Fruit fly (Drosophila melanogaster) whole organism, wandering third instar larva: ENCODE data around the gene CG14053.

ENCODE experiments used
- Abd-B ChIP-seq: fragments of >200 bp; optimal IDR thresholded peaks from 2 replicates; lab custom pipeline; 2017; ENCODE audit warnings: missing biosample characterization, missing genetic modification characterization
- CG32264 ChIP-seq: fragments of 200-800 bp; sonication (Bioruptor generic); optimal IDR thresholded peaks from 2 replicates; lab custom pipeline; 2016; ENCODE audit warnings: missing biosample characterization, missing genetic modification characterization
- Dif ChIP-seq: fragments of 200-275, 200-300 bp; sonication (Bioruptor generic); optimal IDR thresholded peaks from 2 replicates; lab custom pipeline; 2018; ENCODE audit warnings: missing biosample characterization, missing genetic modification characterization; ENCODE audit not compliant: partially characterized antibody
- GATAd ChIP-seq: sonication (Bioruptor generic); optimal IDR thresholded peaks from 2 replicates; lab custom pipeline; 2016; ENCODE audit warnings: missing biosample characterization, missing genetic modification characterization
- Hnf4 ChIP-seq: fragments of 200-800 bp; sonication (Bioruptor generic); optimal IDR thresholded peaks from 2 replicates; lab custom pipeline; 2016; ENCODE audit warnings: missing biosample characterization, mild to moderate bottlenecking, missing genetic modification characterization
- Hr78 ChIP-seq: fragments of >200 bp; optimal IDR thresholded peaks from 2 replicates; lab custom pipeline; 2017; ENCODE audit warnings: missing biosample characterization, missing genetic modification characterization
- Hr83 ChIP-seq: fragments of 200-300 bp; sonication (Bioruptor generic); optimal IDR thresholded peaks from 2 replicates; lab custom pipeline; 2016; ENCODE audit warnings: missing biosample characterization, mild to moderate bottlenecking, missing genetic modification characterization, moderate library complexity; ENCODE audit not compliant: poor library complexity, severe bottlenecking
- Jra ChIP-seq: sonication (Bioruptor generic); optimal IDR thresholded peaks from 2 replicates; lab custom pipeline; 2016; ENCODE audit warnings: missing biosample characterization, missing genetic modification characterization
- Mio ChIP-seq: sonication (Bioruptor generic); optimal IDR thresholded peaks from 2 replicates; lab custom pipeline; 2016; ENCODE audit warnings: missing biosample characterization, missing genetic modification characterization
- Myc ChIP-seq: fragments of >200 bp; optimal IDR thresholded peaks from 2 replicates; lab custom pipeline; 2017
- N ChIP-seq: fragments of >200 bp; optimal IDR thresholded peaks from 2 replicates; lab custom pipeline; 2018; ENCODE audit warnings: missing biosample characterization, missing external identifiers, missing genetic modification characterization
- OdsH ChIP-seq: fragments of 200-800 bp; sonication (Bioruptor generic); optimal IDR thresholded peaks from 2 replicates; lab custom pipeline; 2016; ENCODE audit warnings: missing biosample characterization, mild to moderate bottlenecking, missing genetic modification characterization
- Rel ChIP-seq, 2 experiments: fragments of 200-800 bp; sonication (Bioruptor generic) in 1 of 2; optimal IDR thresholded peaks; 2 replicates in 1 of 2; 3 replicates in 1 of 2; lab custom pipeline; 2016 to 2019; ENCODE audit warnings: mild to moderate bottlenecking in 2 of 2, missing biosample characterization in 2 of 2, missing genetic modification characterization in 2 of 2, moderate library complexity in 1 of 2
- Sp1 ChIP-seq: fragments of 200-800 bp; sonication (Bioruptor generic); optimal IDR thresholded peaks from 3 replicates; lab custom pipeline; 2019; ENCODE audit warnings: missing biosample characterization, mild to moderate bottlenecking, missing genetic modification characterization, moderate library complexity
- br ChIP-seq: fragments of 200-800 bp; sonication (Bioruptor generic); optimal IDR thresholded peaks from 2 replicates; lab custom pipeline; 2016; ENCODE audit warnings: missing biosample characterization, missing genetic modification characterization
- brk ChIP-seq: fragments of 200-800 bp; sonication (Bioruptor generic); optimal IDR thresholded peaks from 2 replicates; lab custom pipeline; 2016; ENCODE audit warnings: missing biosample characterization, mild to moderate bottlenecking, missing genetic modification characterization
- dmrt93B ChIP-seq: fragments of 200-800 bp; sonication (Bioruptor generic); optimal IDR thresholded peaks from 2 replicates; lab custom pipeline; 2018; ENCODE audit warnings: missing biosample characterization, mild to moderate bottlenecking, missing genetic modification characterization
- dsf ChIP-seq: sonication (Bioruptor generic); optimal IDR thresholded peaks from 2 replicates; lab custom pipeline; 2016; ENCODE audit warnings: missing biosample characterization, missing genetic modification characterization, borderline replicate concordance
- ey ChIP-seq: fragments of 200-800 bp; sonication (Bioruptor generic); optimal IDR thresholded peaks from 2 replicates; lab custom pipeline; 2016; ENCODE audit warnings: missing biosample characterization, missing genetic modification characterization
- foxo ChIP-seq, 2 experiments: fragments of 200-800 bp; sonication (Bioruptor generic); optimal IDR thresholded peaks; 2 replicates in 1 of 2; 3 replicates in 1 of 2; lab custom pipeline; 2016 to 2017; ENCODE audit warnings: missing biosample characterization in 2 of 2, missing genetic modification characterization in 2 of 2
- fru ChIP-seq: fragments of 200-800 bp; sonication (Bioruptor generic); optimal IDR thresholded peaks from 3 replicates; lab custom pipeline; 2016; ENCODE audit warnings: missing biosample characterization, mild to moderate bottlenecking, missing genetic modification characterization
- lola ChIP-seq: fragments of >200 bp; optimal IDR thresholded peaks from 2 replicates; lab custom pipeline; 2017; ENCODE audit warnings: missing biosample characterization, missing genetic modification characterization
- pan ChIP-seq: fragments of >200 bp; optimal IDR thresholded peaks from 2 replicates; lab custom pipeline; 2017
- psq ChIP-seq: fragments of 200-800 bp; sonication (Bioruptor generic); optimal IDR thresholded peaks from 3 replicates; lab custom pipeline; 2017; ENCODE audit warnings: missing biosample characterization, mild to moderate bottlenecking, missing genetic modification characterization, moderate library complexity
- rgr ChIP-seq: fragments of 200-800 bp; sonication (Bioruptor generic); optimal IDR thresholded peaks from 3 replicates; lab custom pipeline; 2016; ENCODE audit warnings: missing biosample characterization, mild to moderate bottlenecking, missing genetic modification characterization
- sage ChIP-seq: fragments of 200-800 bp; sonication (Bioruptor generic); optimal IDR thresholded peaks from 2 replicates; lab custom pipeline; 2016; ENCODE audit warnings: missing biosample characterization, mild to moderate bottlenecking, missing genetic modification characterization
- sv ChIP-seq: fragments of 200-800 bp; sonication (Bioruptor generic); optimal IDR thresholded peaks from 3 replicates; lab custom pipeline; 2016; ENCODE audit warnings: missing biosample characterization, missing genetic modification characterization
- usp ChIP-seq: fragments of >200 bp; optimal IDR thresholded peaks from 2 replicates; lab custom pipeline; 2017; ENCODE audit warnings: missing biosample characterization, missing genetic modification characterization

Gene CG14053

dm6 chrX:2178802-2179201 lies 14.9 kb downstream of the CG14053 start, which contains the start of gene Cyp4ae1:
Cyp4ae1 (plus strand) TSS chrX:2179007.
- TF ChIP-seq lola (GFP tag; lab: Kevin White, UChicago) (no peak), Abd-B (no peak), foxo (GFP tag; optimal IDR thresholded peaks at IDR 0.05; lab: Kevin White, UChicago) (no peak), brk (GFP tag; lab: Kevin White, UChicago) (no peak), fru (GFP tag; lab: Kevin White, UChicago) (no peak), Jra (GFP tag; lab: Kevin White, UChicago) (no peak), CG32264 (GFP tag; lab: Kevin White, UChicago) (no peak), usp (GFP tag; lab: Kevin White, UChicago) (no peak), dsf (GFP tag; lab: Kevin White, UChicago) (no peak), Hnf4 (GFP tag; lab: Kevin White, UChicago) (no peak), Hr78 (GFP tag; lab: Kevin White, UChicago) (no peak), ey (GFP tag; lab: Kevin White, UChicago) (no peak), Rel (GFP tag; optimal IDR thresholded peaks at IDR 0.05; lab: Kevin White, UChicago) (no peak), Rel (tag; optimal IDR thresholded peaks at IDR 0.05; lab: Kevin White, UChicago) (no peak), pan (lab: Kevin White, UChicago) (no peak), psq (GFP tag; lab: Kevin White, UChicago) (no peak), OdsH (GFP tag; lab: Kevin White, UChicago) (no peak), br (GFP tag; lab: Kevin White, UChicago) (no peak), sage (GFP tag; lab: Kevin White, UChicago) (no peak), Sp1 (no peak), N (no peak)

DNA sequence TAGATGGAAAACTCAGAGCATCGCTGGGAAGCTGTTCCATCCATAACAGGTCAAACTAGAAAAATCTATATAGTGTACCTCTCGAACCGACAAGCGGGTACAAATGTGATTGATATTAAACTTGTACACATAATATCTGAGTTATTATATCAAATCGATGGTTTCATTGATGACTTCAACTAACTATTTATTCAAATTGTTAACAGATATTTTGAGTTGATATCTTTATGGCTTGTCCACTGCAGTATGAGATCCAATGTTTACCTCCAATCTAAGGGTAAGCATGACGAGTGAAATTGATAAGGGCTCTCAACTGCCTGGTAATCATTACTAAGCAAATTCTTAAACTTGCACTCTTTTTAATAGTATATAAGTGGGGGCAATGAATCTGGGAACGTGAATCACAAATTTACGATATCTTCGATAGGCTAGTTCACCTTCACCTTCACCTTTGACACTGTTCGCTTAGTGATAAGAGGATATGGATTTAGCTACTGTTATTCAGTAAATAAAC lies 17.7 kb downstream of the CG14053 start, which contains the start of gene Cyp4d2:
Gene Cyp4d2, plus strand, starts transcription at position 51 of the 514 bp plus-strand sequence.
- TF ChIP-seq Hnf4 (GFP tag; lab: Kevin White, UChicago) (no peak), Hr78 (GFP tag; lab: Kevin White, UChicago) (no peak), Rel (GFP tag; optimal IDR thresholded peaks at IDR 0.05; lab: Kevin White, UChicago) (no peak), Rel (tag; optimal IDR thresholded peaks at IDR 0.05; lab: Kevin White, UChicago) (no peak), CG32264 (GFP tag; lab: Kevin White, UChicago) (no peak), GATAd (GFP tag; lab: Kevin White, UChicago) (no peak), foxo (GFP tag; optimal IDR thresholded peaks at IDR 0.05; lab: Kevin White, UChicago) (no peak), sage (GFP tag; lab: Kevin White, UChicago) (no peak), usp (GFP tag; lab: Kevin White, UChicago) (no peak)

DNA sequence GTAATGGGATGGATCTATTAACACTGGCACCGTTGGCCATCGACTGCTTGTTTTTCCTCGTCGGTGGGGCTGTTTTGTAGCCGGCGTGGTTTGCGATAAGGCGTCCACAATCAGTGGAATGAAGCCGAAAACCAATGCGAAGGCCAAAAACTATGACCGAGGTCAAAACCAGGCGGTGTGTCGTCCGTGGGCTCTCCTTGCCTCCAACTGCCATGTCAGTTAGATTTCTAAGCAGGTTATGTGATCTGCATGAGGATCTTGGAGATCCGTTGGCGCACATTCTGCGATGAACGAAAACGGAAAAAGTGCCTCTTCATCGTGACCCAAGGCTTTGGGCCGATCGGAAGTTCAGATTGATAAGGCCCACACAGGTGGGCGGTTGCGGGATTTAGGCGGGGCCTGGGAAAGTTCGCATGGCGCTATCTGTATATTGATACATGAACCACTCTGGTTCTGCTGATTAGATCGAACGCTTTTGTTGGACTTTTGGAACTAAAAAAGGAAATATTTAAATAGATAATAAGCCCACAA lies 18.4 kb downstream of the CG14053 start, which contains the start of gene Cyp4d14:
Gene Cyp4d14, minus strand, starts transcription at position 51 of the 531 bp plus-strand sequence.
- TF ChIP-seq Mio (GFP tag; lab: Kevin White, UChicago): no peak
- TF ChIP-seq sv (GFP tag; lab: Kevin White, UChicago): no peak
- no peak for TF ChIP-seq usp (GFP tag; lab: Kevin White, UChicago)
- no peak for TF ChIP-seq sage (GFP tag; lab: Kevin White, UChicago)

DNA sequence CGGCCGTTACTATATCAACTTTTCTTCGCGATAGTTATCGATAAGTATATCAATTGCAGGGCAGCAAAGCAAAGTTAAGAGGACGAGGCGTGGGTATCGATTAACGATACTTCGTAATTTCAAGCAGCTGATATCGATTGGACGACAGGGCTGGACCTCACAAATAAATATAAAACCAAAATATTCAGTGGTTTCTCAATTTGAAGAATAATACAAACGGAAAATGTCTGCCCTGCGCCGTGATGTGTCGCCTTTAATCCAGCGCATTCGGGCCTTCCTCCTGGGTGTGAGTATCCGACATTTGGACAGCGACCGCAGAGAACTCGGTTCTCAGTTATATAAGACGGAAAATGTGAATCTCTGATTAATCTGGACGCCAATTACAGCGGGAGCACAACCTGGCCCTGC lies 21.3 kb downstream of the CG14053 start, which contains the start of gene ND-B14.5A:
Gene ND-B14.5A, plus strand, starts transcription at position 107 of the 408 bp plus-strand sequence.
- no peak for TF ChIP-seq foxo (GFP tag; optimal IDR thresholded peaks at IDR 0.05; lab: Kevin White, UChicago)
- no peak for TF ChIP-seq fru (GFP tag; lab: Kevin White, UChicago)
- TF ChIP-seq Hr83 (GFP tag; lab: Kevin White, UChicago): no peak
- TF ChIP-seq Myc (lab: Kevin White, UChicago): no peak
- TF ChIP-seq sage (GFP tag; lab: Kevin White, UChicago): no peak
- no peak for TF ChIP-seq Dif (GFP tag; lab: Kevin White, UChicago)

dm6 chrX:2170424-2170823 lies 23.3 kb downstream of the CG14053 start:
- TF ChIP-seq Abd-B: no peak
- peak; percentile 60 for TF ChIP-seq Myc (lab: Kevin White, UChicago)

- TF ChIP-seq rgr (GFP tag; lab: Kevin White, UChicago) (no peak), dmrt93B (GFP tag; lab: Kevin White, UChicago) (no peak), CG32264 (GFP tag; lab: Kevin White, UChicago) (no peak), GATAd (GFP tag; lab: Kevin White, UChicago) (no peak)
Observed at dm6 chrX:2168485-2169199, 25.1 kb downstream of the CG14053 start.
